Worm (Caenorhabditis elegans) whole organism, L3 larva: Measurements from ENCODE around the gene C16D9.8.

Experiments
- ama-1 ChIP-seq: fragments of 150-350 bp; optimal IDR thresholded peaks from 2 replicates; lab custom pipeline; 2018
- ceh-82 ChIP-seq: fragments of 150-350 bp; optimal IDR thresholded peaks from 2 replicates; lab custom pipeline; 2014; ENCODE audit warnings: missing biosample characterization, missing genetic modification characterization
- ceh-9 ChIP-seq: sonication (generic microtip); optimal IDR thresholded peaks from 2 replicates; lab custom pipeline; 2018; ENCODE audit warnings: missing biosample characterization, missing genetic modification characterization
- elt-3 ChIP-seq, 3 experiments: fragments of 150-350 bp in 1 of 3; sonication (generic microtip) in 2 of 3; optimal IDR thresholded peaks; 2 replicates in 2 of 3; 4 replicates in 1 of 3; lab custom pipeline; 2014 to 2017; ENCODE audit warnings: missing biosample characterization in 3 of 3, missing genetic modification characterization in 3 of 3
- jun-1 ChIP-seq: fragments of 150-350 bp; optimal IDR thresholded peaks from 2 replicates; lab custom pipeline; 2014; ENCODE audit warnings: missing biosample characterization, missing genetic modification reagents, missing genetic modification characterization
- mdl-1 ChIP-seq: fragments of 150-350 bp; optimal IDR thresholded peaks from 2 replicates; lab custom pipeline; 2014; ENCODE audit warnings: missing biosample characterization, missing genetic modification characterization
- nfya-1 ChIP-seq: sonication (generic microtip); optimal IDR thresholded peaks from 2 replicates; lab custom pipeline; 2017; ENCODE audit warnings: missing genetic modification characterization, mild to moderate bottlenecking, missing compliant biosample characterization, antibody characterized with exemption, moderate library complexity; ENCODE audit not compliant: insufficient read depth
- nhr-11 ChIP-seq: fragments of 150-350 bp; optimal IDR thresholded peaks from 2 replicates; lab custom pipeline; 2014; ENCODE audit warnings: missing biosample characterization, missing genetic modification characterization
- nhr-77 ChIP-seq: fragments of 150-350 bp; optimal IDR thresholded peaks from 2 replicates; lab custom pipeline; 2014; ENCODE audit warnings: missing biosample characterization, missing genetic modification characterization
- skn-1 ChIP-seq: fragments of 150-350 bp; optimal IDR thresholded peaks from 2 replicates; lab custom pipeline; 2014; ENCODE audit warnings: missing biosample characterization, missing genetic modification characterization
- snpc-4 ChIP-seq: fragments of 150-350 bp; optimal IDR thresholded peaks from 2 replicates; lab custom pipeline; 2014; ENCODE audit warnings: missing biosample characterization, missing genetic modification characterization
- unc-39 ChIP-seq: sonication (generic microtip); optimal IDR thresholded peaks from 4 replicates; lab custom pipeline; 2017; ENCODE audit warnings: missing biosample characterization, missing genetic modification characterization
- ztf-11 ChIP-seq: fragments of 150-350 bp; optimal IDR thresholded peaks from 2 replicates; lab custom pipeline; 2014; ENCODE audit warnings: missing biosample characterization, missing genetic modification characterization
- ztf-4 ChIP-seq: fragments of 150-350 bp; optimal IDR thresholded peaks from 2 replicates; lab custom pipeline; 2014; ENCODE audit warnings: missing biosample characterization, missing genetic modification characterization

- TF ChIP-seq skn-1 (peak; percentile 5), ceh-9 (no peak), ztf-4 (tag; lab: Kevin White, UChicago) (no peak), nhr-77 (tag; lab: Kevin White, UChicago) (peak; percentile 55), ceh-82 (no peak), snpc-4 (tag; lab: Kevin White, UChicago) (no peak), mdl-1 (tag; lab: Kevin White, UChicago) (no peak), nhr-11 (tag; lab: Kevin White, UChicago) (no peak), ztf-11 (no peak), ama-1 (lab: Kevin White, UChicago) (no peak), elt-3 (tag; optimal IDR thresholded peaks at IDR 0.05; lab: Kevin White, UChicago) (no peak), jun-1 (tag; lab: Kevin White, UChicago) (peak; percentile 43), unc-39 (tag; lab: Kevin White, UChicago) (no peak), nfya-1 (tag; lab: Kevin White, UChicago) (no peak)
Measured at ce11 chrV:8267275-8267674, 3.9 kb upstream of the C16D9.8 start.
